Worm (Caenorhabditis elegans) whole organism, mixed stage, embryonic: ENCODE measurements around the gene Y97E10AR.4.

Experiments
- bed-3 ChIP-seq: fragments of 200-800 bp; sonication (Bioruptor generic); optimal IDR thresholded peaks from 3 replicates; lab custom pipeline; 2018; ENCODE audit warnings: mild to moderate bottlenecking, missing genetic modification characterization, moderate library complexity, missing compliant biosample characterization
- ceh-39 ChIP-seq: fragments of 150-350 bp; optimal IDR thresholded peaks from 2 replicates; lab custom pipeline; 2014; ENCODE audit warnings: missing biosample characterization, missing genetic modification characterization
- ceh-43 ChIP-seq: fragments of 200-800 bp; sonication (Bioruptor generic); optimal IDR thresholded peaks from 2 replicates; lab custom pipeline; 2018; ENCODE audit warnings: mild to moderate bottlenecking, missing genetic modification characterization, moderate library complexity, missing compliant biosample characterization
- ceh-83 ChIP-seq: fragments of 200-800 bp; sonication (Bioruptor generic); optimal IDR thresholded peaks from 2 replicates; lab custom pipeline; 2018; ENCODE audit warnings: mild to moderate bottlenecking, missing genetic modification characterization, missing compliant biosample characterization
- ces-1 ChIP-seq: fragments of 150-350 bp; optimal IDR thresholded peaks from 2 replicates; lab custom pipeline; 2014; ENCODE audit warnings: missing biosample characterization, missing genetic modification reagents, missing genetic modification characterization
- cnd-1 ChIP-seq: fragments of 200-800 bp; sonication (Bioruptor generic); optimal IDR thresholded peaks from 2 replicates; lab custom pipeline; 2018; ENCODE audit warnings: mild to moderate bottlenecking, missing genetic modification characterization, missing compliant biosample characterization
- drap-1 ChIP-seq: fragments of 200-800 bp; sonication (Bioruptor generic); optimal IDR thresholded peaks from 3 replicates; lab custom pipeline; 2018; ENCODE audit warnings: mild to moderate bottlenecking, missing genetic modification characterization, missing compliant biosample characterization
- elt-1 ChIP-seq: sonication (generic microtip); optimal IDR thresholded peaks from 2 replicates; lab custom pipeline; 2017; ENCODE audit warnings: missing genetic modification characterization, mild to moderate bottlenecking, missing compliant biosample characterization, antibody characterized with exemption, moderate library complexity, borderline replicate concordance; ENCODE audit not compliant: insufficient read depth
- elt-3 ChIP-seq: fragments of 150-350 bp; optimal IDR thresholded peaks from 2 replicates; lab custom pipeline; 2014; ENCODE audit warnings: missing biosample characterization, missing genetic modification characterization
- flh-1 ChIP-seq: fragments of 200-800 bp; sonication (Bioruptor generic); optimal IDR thresholded peaks from 2 replicates; lab custom pipeline; 2018; ENCODE audit warnings: mild to moderate bottlenecking, missing genetic modification characterization, moderate library complexity, missing compliant biosample characterization
- ham-2 ChIP-seq: fragments of 200-800 bp; sonication (Bioruptor generic); optimal IDR thresholded peaks from 2 replicates; lab custom pipeline; 2018; ENCODE audit warnings: mild to moderate bottlenecking, missing genetic modification characterization, missing compliant biosample characterization
- hlh-1 ChIP-seq: fragments of 150-350 bp; optimal IDR thresholded peaks from 2 replicates; lab custom pipeline; 2014; ENCODE audit warnings: missing biosample characterization, missing genetic modification reagents, missing genetic modification characterization
- lin-32 ChIP-seq: fragments of 200-800 bp; sonication (Bioruptor generic); optimal IDR thresholded peaks from 2 replicates; lab custom pipeline; 2018; ENCODE audit warnings: mild to moderate bottlenecking, missing genetic modification characterization, missing compliant biosample characterization
- lsy-2 ChIP-seq: fragments of 150-350 bp; optimal IDR thresholded peaks from 2 replicates; lab custom pipeline; 2014; ENCODE audit warnings: missing biosample characterization, missing genetic modification characterization
- mab-5 ChIP-seq: fragments of 150-350 bp; optimal IDR thresholded peaks from 2 replicates; lab custom pipeline; 2014; ENCODE audit warnings: missing biosample characterization, missing genetic modification characterization
- mep-1 ChIP-seq: fragments of 150-350 bp; optimal IDR thresholded peaks from 2 replicates; lab custom pipeline; 2017; ENCODE audit warnings: missing biosample characterization, missing genetic modification reagents, missing genetic modification characterization, inconsistent platforms
- mls-2 ChIP-seq: sonication (generic microtip); optimal IDR thresholded peaks from 2 replicates; lab custom pipeline; 2016; ENCODE audit warnings: mild to moderate bottlenecking, missing genetic modification characterization, moderate library complexity, missing compliant biosample characterization
- nhr-12 ChIP-seq: fragments of 150-350 bp; optimal IDR thresholded peaks from 2 replicates; lab custom pipeline; 2014; ENCODE audit warnings: missing biosample characterization, missing genetic modification characterization
- nhr-2 ChIP-seq: fragments of 150-350 bp; optimal IDR thresholded peaks from 2 replicates; lab custom pipeline; 2014; ENCODE audit warnings: missing biosample characterization, missing genetic modification characterization
- nhr-76 ChIP-seq: sonication (generic microtip); optimal IDR thresholded peaks from 2 replicates; lab custom pipeline; 2017; ENCODE audit warnings: missing biosample characterization, missing genetic modification characterization
- pha-4 ChIP-seq: fragments of 150-350 bp; optimal IDR thresholded peaks from 2 replicates; lab custom pipeline; 2018; ENCODE audit warnings: missing biosample characterization, missing genetic modification reagents, missing genetic modification characterization
- snpc-4 ChIP-seq: fragments of 150-350 bp; optimal IDR thresholded peaks from 2 replicates; lab custom pipeline; 2014; ENCODE audit warnings: missing biosample characterization, missing genetic modification characterization
- sptf-1 ChIP-seq: sonication (generic microtip); optimal IDR thresholded peaks from 2 replicates; lab custom pipeline; 2017; ENCODE audit warnings: mild to moderate bottlenecking, missing genetic modification characterization, moderate library complexity, missing compliant biosample characterization
- tbx-8 ChIP-seq: fragments of 200-800 bp; sonication (Bioruptor generic); optimal IDR thresholded peaks from 2 replicates; lab custom pipeline; 2018; ENCODE audit warnings: mild to moderate bottlenecking, missing genetic modification characterization, moderate library complexity, missing compliant biosample characterization
- unc-120 ChIP-seq: sonication (generic microtip); optimal IDR thresholded peaks from 2 replicates; lab custom pipeline; 2017; ENCODE audit warnings: missing genetic modification characterization, missing compliant biosample characterization; ENCODE audit not compliant: poor library complexity, severe bottlenecking
- unc-39 ChIP-seq: fragments of 150-350 bp; optimal IDR thresholded peaks from 2 replicates; lab custom pipeline; 2014; ENCODE audit warnings: missing biosample characterization, missing genetic modification characterization
- unc-62 ChIP-seq: fragments of 150-350 bp; optimal IDR thresholded peaks from 2 replicates; lab custom pipeline; 2014; ENCODE audit warnings: missing biosample characterization, missing genetic modification reagents, missing genetic modification characterization
- ztf-11 ChIP-seq: fragments of 150-350 bp; optimal IDR thresholded peaks from 2 replicates; lab custom pipeline; 2014; ENCODE audit warnings: missing biosample characterization, missing genetic modification characterization

Y97E10AR.4 gene

DNA sequence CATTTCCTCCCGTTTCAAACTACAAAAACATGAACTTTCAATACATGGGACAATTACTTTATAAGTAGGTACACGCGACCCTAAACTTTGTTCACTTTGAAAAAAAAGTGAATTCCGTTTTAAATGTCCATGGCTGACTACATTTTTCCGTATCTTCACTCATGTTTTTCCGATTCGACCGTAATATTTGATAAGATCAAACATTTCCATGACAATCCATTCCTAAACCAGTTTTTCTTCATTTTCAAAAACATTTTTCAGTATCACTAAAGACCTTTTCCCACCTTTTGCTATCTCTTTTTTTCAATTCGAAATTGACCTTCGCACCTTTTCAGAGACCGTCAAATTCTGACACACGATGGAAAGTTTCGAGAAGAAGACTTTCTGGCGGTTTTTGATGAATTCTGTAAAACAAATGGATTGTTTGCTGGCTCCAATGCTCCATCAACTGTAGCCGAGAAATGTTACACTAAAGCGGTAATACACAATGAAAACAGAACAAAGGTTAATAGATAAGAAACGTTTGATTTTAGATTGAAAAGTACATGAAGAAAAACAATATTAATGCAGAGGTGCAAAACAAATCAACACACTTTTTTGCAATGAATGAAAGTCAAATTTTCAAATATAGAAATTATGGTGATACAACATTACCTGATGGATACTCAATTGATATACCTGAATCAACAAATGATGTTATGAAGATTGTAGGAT is 17.6 kb upstream of the Y97E10AR.4 start:
- no peak for TF ChIP-seq lin-32 (GFP tag; lab: Kevin White, UChicago)
- no peak for TF ChIP-seq drap-1
- TF ChIP-seq ceh-39 (tag; lab: Kevin White, UChicago) = no peak

DNA sequence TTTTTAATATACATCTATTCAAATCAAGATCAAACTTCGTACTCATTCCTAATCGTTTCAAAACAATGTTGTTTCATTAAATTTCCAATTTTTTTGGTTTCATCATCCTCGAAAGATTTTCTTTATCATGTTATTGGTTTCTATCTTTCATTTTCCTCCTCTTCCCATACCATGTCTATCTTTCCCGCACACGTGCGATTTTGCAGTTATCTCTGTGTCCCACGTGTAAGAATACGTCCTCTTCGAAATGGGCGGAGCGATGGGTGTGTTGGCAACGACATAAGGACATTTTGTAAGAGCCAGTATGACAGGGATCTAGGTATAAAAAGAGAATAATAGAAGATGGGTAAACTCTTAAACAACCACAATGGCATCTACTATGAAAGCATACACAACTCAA is 16.3 kb upstream of the Y97E10AR.4 start, which contains the start of gene F43H9.4:
Gene F43H9.4 (plus strand): TSS at position 366 of the 400 bp plus-strand sequence.
- TF ChIP-seq nhr-2 (tag; lab: Kevin White, UChicago) = no peak
- TF ChIP-seq bed-3 = no peak
- TF ChIP-seq ceh-43 (GFP tag; lab: Kevin White, UChicago) = no peak
- no peak for TF ChIP-seq elt-1
- TF ChIP-seq pha-4 (tag; lab: Kevin White, UChicago) = no peak
- TF ChIP-seq nhr-76 (tag; lab: Kevin White, UChicago) = no peak
- TF ChIP-seq unc-62 (GFP tag; lab: Kevin White, UChicago) = no peak

DNA sequence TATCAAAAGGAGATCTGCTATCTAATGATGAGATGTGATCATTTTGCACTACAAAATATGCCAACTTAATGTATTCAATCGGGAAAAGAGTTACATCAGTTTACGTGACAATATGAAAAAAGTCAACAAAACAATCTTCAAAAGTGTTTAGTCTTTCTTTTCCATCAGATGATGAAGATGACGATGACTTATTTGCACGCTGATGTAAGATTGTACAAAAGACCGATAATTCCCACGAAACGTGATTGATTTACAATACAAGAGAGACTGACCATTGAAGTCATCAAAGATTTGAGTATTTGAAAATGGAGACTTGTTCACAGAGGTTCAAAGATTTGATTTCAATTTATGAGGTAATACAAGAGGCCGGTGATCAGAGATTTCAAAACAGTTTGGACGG is 15.2 kb upstream of the Y97E10AR.4 start:
- TF ChIP-seq cnd-1 (tag; lab: Kevin White, UChicago) (no peak), unc-62 (GFP tag; lab: Kevin White, UChicago) (no peak), unc-120 (tag; lab: Kevin White, UChicago) (no peak), ceh-83 (GFP tag; lab: Kevin White, UChicago) (no peak), elt-3 (tag; lab: Kevin White, UChicago) (no peak), ham-2 (GFP tag; lab: Kevin White, UChicago) (no peak), lin-32 (GFP tag; lab: Kevin White, UChicago) (no peak), unc-39 (tag; lab: Kevin White, UChicago) (no peak), tbx-8 (GFP tag; lab: Kevin White, UChicago) (no peak), sptf-1 (tag; lab: Kevin White, UChicago) (no peak), nhr-12 (tag; lab: Kevin White, UChicago) (no peak), nhr-2 (tag; lab: Kevin White, UChicago) (no peak), ceh-39 (tag; lab: Kevin White, UChicago) (no peak), ztf-11 (tag; lab: Kevin White, UChicago) (no peak), snpc-4 (tag; lab: Kevin White, UChicago) (no peak)

DNA sequence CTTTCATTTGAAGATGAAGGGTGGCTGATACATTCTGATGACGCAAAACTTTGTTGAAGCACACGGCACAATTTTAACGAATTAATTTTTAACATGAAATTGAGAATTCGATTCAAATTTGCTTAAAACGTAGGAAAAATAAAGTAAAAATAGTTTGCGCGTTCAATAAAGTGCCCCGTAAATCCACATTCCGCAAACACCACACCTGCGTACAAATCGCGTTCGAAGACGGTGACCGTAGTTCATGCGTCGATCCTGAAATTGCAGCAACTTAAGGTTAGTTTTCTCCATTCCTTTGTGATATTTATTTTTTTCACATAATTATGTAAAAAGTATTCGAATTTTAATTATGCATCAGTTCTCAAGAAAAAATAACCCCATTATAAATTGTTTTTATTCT is 14.7 kb upstream of the Y97E10AR.4 start, which contains the start of gene F43H9.3:
Gene F43H9.3 (minus strand): TSS at position 189 of the 400 bp plus-strand sequence.
- TF ChIP-seq elt-1 = no peak
- TF ChIP-seq lsy-2 (tag; lab: Kevin White, UChicago) = peak; percentile 85

DNA sequence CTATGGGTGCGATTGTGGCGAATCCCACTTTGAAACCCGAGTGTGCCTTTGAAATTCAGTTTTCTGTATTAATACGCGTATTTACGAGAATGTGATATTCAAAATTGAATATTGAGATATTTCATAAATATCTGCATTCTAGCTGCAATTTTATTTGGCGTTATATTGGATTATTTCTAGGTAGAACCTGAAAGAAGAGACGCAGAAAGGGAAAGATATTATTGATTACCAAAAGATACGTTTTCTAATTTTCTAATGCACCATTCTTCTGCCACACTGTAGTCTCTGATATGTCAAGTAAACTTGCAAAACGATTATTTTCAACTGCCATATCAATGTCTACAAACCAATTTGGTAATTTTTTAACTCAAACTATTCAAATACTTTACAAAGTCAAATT is 12.0 kb upstream of the Y97E10AR.4 start, which contains the start of gene ech-3:
Gene ech-3 (plus strand): TSS at position 178 of the 400 bp plus-strand sequence.
- TF ChIP-seq ces-1 (GFP tag; lab: Kevin White, UChicago) = no peak
- no peak for TF ChIP-seq unc-120 (tag; lab: Kevin White, UChicago)
- TF ChIP-seq mab-5 (tag; lab: Kevin White, UChicago) = no peak
- TF ChIP-seq flh-1 = no peak
- TF ChIP-seq ceh-43 (GFP tag; lab: Kevin White, UChicago) = no peak
- no peak for TF ChIP-seq hlh-1 (tag; lab: Kevin White, UChicago)
- TF ChIP-seq lin-32 (GFP tag; lab: Kevin White, UChicago) = no peak
- TF ChIP-seq ceh-39 (tag; lab: Kevin White, UChicago) = no peak
- no peak for TF ChIP-seq mls-2
- TF ChIP-seq mep-1 (tag; lab: Kevin White, UChicago) = no peak
- TF ChIP-seq nhr-76 (tag; lab: Kevin White, UChicago) = no peak

DNA sequence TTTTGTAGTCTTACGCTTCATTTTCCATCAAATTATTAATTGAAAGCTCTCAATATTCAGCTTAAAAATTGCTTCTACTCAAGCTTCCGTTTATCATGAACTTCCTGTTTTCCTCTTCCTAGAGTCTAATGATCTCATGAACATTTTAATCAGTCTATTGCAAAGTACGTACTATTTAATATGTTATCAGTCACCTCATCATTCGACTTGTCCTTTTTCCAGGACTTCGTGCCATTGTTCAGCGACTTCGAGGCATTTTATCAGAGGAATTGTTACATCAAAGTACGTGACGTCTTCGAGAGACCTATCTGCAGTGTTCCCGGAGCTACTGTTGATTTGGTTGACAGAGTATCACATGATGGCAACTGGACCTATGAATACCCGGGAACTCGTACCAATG is 9.8 kb upstream of the Y97E10AR.4 start:
- TF ChIP-seq ztf-11 (tag; lab: Kevin White, UChicago) (no peak), sptf-1 (tag; lab: Kevin White, UChicago) (no peak), pha-4 (tag; lab: Kevin White, UChicago) (no peak), elt-1 (no peak), mep-1 (tag; lab: Kevin White, UChicago) (no peak), mab-5 (tag; lab: Kevin White, UChicago) (no peak), nhr-12 (tag; lab: Kevin White, UChicago) (no peak), mls-2 (no peak)
- TF ChIP-seq, all 35 proteins: peak for 0
